Worm (Caenorhabditis elegans) whole organism, midembryonic: Measurements from ENCODE around the gene F45B8.5.
A peak's percentile ranks its signal among the peaks of the same experiment; 100 is the strongest.

Source experiments
- T22C8.4 ChIP-seq: fragments of 200-800 bp; sonication (Bioruptor generic); IDR thresholded peaks from 2 replicates; pipeline ENCODE4 v1.3.6; 2022; ENCODE audit warnings: missing genetic modification characterization, missing compliant biosample characterization
- cog-1 ChIP-seq: sonication (generic microtip); optimal IDR thresholded peaks from 2 replicates; lab custom pipeline; 2016; ENCODE audit warnings: missing genetic modification characterization, missing compliant biosample characterization
- flt-1 ChIP-seq: fragments of 200-800 bp; sonication (Bioruptor generic); IDR thresholded peaks from 2 replicates; pipeline ENCODE4 v1.3.6; 2022; ENCODE audit warnings: missing genetic modification characterization, missing compliant biosample characterization
- klf-2 ChIP-seq: fragments of 200-800 bp; sonication (Bioruptor generic); conservative IDR thresholded peaks from 2 replicates; pipeline ENCODE4 v1.3.6; 2022; ENCODE audit warnings: missing genetic modification reagents, missing genetic modification characterization, missing compliant biosample characterization
- med-1 ChIP-seq: sonication (generic microtip); optimal IDR thresholded peaks from 2 replicates; lab custom pipeline; 2017; ENCODE audit warnings: missing genetic modification characterization, mild to moderate bottlenecking, missing compliant biosample characterization, antibody characterized with exemption, missing genetic modification reagents; ENCODE audit not compliant: insufficient read depth
- ref-1 ChIP-seq: fragments of 200-800 bp; sonication (Bioruptor generic); conservative IDR thresholded peaks from 2 replicates; pipeline ENCODE4 v1.3.6; 2022; ENCODE audit warnings: missing genetic modification reagents, missing genetic modification characterization, missing compliant biosample characterization
- tab-1 ChIP-seq: fragments of 200-800 bp; sonication (Bioruptor generic); IDR thresholded peaks from 2 replicates; pipeline ENCODE4 v1.3.6; 2022; ENCODE audit warnings: missing genetic modification characterization, missing compliant biosample characterization
- ztf-23 ChIP-seq: fragments of 200-800 bp; sonication (Bioruptor generic); IDR thresholded peaks from 2 replicates; pipeline ENCODE4 v1.3.6; 2022; ENCODE audit warnings: missing genetic modification reagents, missing genetic modification characterization, missing compliant biosample characterization
- ztf-29 ChIP-seq: fragments of 200-800 bp; sonication (Bioruptor generic); IDR thresholded peaks from 2 replicates; pipeline ENCODE4 v1.3.6; 2022; ENCODE audit warnings: missing genetic modification reagents, missing genetic modification characterization, missing compliant biosample characterization

F45B8.5 gene

DNA sequence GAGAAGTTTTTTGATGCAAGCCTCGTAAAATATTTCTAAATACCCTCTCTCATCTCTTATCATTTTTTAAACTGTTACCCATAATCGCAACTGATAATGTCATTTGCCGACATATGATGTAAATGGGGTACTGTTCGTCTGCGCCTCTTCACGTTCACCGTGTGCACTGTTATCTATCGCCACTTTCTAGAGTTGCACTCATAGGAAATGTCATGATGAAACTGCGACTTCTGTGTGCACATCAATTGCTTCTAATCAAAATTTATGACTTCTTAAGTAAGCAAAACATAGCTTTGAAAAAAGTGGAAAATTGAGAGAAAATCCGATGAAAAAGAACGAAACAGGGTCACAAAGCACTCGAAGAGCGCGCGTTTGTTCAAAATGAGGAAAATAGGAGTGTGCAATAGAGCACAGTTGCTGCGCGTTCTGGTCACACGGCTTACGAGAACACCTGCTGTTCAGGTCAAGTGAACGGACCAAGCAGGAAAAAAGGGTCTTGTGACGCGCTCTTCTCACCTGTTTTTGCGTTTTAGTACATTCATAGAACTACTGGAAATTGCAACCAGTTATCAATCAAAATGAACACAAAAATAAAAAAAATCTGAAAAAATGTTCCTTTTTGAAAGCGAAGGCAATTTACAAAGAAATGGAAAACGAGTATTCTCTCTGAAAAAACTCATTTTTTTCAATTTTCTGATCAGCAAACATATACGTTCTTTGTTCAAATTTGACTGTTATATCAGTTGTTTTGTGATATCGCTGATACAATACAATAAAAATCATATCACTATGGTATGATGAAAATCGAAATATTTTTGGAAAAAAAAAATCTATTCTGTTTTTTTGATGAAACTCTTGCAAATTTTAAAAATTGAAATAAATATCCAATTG is 19.2 kb upstream of the F45B8.5 start:
- TF ChIP-seq flt-1 (GFP tag; lab: Robert Waterston, UW): no peak
- no peak for TF ChIP-seq med-1 (GFP tag; lab: Kevin White, UChicago)
- 0 out of 2 replicates have a peak, but pooled peaks have one; percentile 12 for TF ChIP-seq ztf-29 (GFP tag; lab: Robert Waterston, UW)

DNA sequence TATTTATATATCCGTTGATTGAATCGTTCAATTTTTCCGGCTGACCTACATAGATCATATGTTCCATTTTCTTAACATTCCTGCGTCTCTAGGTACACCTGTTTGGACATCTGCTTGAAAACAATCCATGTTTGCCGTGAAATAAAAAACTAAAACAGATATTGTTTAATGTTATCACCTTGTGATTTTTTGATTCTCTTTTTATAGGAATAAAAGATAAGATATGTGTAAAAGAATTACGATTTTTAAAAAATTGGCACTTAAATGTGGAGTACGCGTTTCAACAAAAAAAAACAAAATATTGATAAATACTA is 18.5 kb upstream of the F45B8.5 start:
- TF ChIP-seq cog-1 (tag; lab: Kevin White, UChicago) (no peak), flt-1 (GFP tag; lab: Robert Waterston, UW) (no peak), med-1 (GFP tag; lab: Kevin White, UChicago) (no peak), ztf-23 (GFP tag; lab: Robert Waterston, UW) (no peak), ref-1 (GFP tag; lab: Robert Waterston, UW) (no peak), klf-2 (GFP tag; lab: Robert Waterston, UW) (no peak), tab-1 (no peak), ztf-29 (GFP tag; lab: Robert Waterston, UW) (no peak), T22C8.4 (GFP tag; lab: Robert Waterston, UW) (no peak)

DNA sequence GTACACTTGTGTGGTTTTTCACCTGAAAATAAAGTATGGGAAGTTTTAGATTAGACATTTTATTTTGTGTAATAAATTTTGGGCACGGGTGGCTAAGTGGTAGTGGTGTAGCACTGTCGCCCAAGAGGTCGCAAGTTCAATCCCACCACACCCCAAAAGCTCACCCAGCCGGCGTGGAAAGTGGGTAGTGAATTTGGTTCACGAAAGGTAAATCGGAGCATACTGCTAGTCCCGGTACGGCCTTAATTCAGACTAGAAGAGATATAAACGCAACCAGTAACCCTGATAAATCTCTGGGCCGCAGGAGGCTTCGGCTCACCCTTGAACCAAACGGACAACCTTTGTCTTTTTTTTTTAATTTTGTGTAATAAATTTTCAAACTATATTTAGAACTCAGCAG is 14.1 kb upstream of the F45B8.5 start:
- no peak for TF ChIP-seq ztf-29 (GFP tag; lab: Robert Waterston, UW)
- no peak for TF ChIP-seq T22C8.4 (GFP tag; lab: Robert Waterston, UW)
- no peak for TF ChIP-seq med-1 (GFP tag; lab: Kevin White, UChicago)
- no peak for TF ChIP-seq klf-2 (GFP tag; lab: Robert Waterston, UW)
- TF ChIP-seq ref-1 (GFP tag; lab: Robert Waterston, UW): no peak
- no peak for TF ChIP-seq ztf-23 (GFP tag; lab: Robert Waterston, UW)
- no peak for TF ChIP-seq tab-1
- TF ChIP-seq cog-1 (tag; lab: Kevin White, UChicago): no peak
- TF ChIP-seq flt-1 (GFP tag; lab: Robert Waterston, UW): no peak

DNA sequence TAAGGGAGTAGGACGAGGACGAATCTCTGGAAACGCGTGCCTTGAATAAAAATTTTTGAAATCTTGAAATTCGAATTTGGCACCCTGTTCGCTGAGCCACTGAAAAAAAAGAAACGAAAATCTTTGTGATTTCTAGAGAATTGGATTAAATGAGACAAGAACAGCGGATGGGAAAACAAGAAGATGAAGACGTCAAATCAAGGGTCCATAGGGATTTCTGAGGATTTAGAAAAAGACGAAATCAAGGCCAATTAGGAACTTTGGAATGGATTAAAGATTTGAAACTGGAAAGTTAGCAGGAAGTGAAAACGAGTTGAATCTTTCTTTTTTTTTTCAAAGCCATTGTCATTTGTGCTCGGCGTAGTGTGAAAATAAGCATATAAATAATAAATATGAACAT is 11.3 kb upstream of the F45B8.5 start, which contains the start of gene pag-3:
TSS of gene pag-3 (minus strand) at position 101 of the 400 bp plus-strand sequence.
- no peak for TF ChIP-seq cog-1 (tag; lab: Kevin White, UChicago)
- TF ChIP-seq klf-2 (GFP tag; lab: Robert Waterston, UW): no peak
- TF ChIP-seq ztf-29 (GFP tag; lab: Robert Waterston, UW): no peak
- TF ChIP-seq tab-1: no peak
- TF ChIP-seq flt-1 (GFP tag; lab: Robert Waterston, UW): no peak
- no peak for TF ChIP-seq T22C8.4 (GFP tag; lab: Robert Waterston, UW)
- no peak for TF ChIP-seq ztf-23 (GFP tag; lab: Robert Waterston, UW)
- no peak for TF ChIP-seq ref-1 (GFP tag; lab: Robert Waterston, UW)
- no peak for TF ChIP-seq med-1 (GFP tag; lab: Kevin White, UChicago)

DNA sequence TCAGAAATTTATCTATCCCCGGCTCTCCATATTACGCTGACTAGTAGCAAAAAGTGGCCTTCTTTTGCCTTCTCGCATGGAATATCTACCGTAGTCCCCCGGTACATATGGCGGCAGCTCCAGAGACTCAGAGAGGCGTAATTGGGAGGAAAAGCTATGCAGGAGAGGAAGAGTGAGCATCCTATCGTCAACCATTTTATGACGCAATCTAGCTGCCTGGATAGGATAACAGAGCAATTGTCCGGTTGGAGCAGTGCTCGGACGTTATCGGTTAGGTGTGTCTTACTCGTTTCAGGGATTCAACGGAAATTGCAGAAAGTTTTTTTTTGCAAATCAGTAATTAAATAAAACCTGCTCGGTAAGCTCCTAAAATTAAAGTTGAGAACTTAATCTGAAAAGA is 8.7 kb upstream of the F45B8.5 start:
- TF ChIP-seq med-1 (GFP tag; lab: Kevin White, UChicago) (no peak), ref-1 (GFP tag; lab: Robert Waterston, UW) (no peak), tab-1 (no peak), cog-1 (tag; lab: Kevin White, UChicago) (no peak)

DNA sequence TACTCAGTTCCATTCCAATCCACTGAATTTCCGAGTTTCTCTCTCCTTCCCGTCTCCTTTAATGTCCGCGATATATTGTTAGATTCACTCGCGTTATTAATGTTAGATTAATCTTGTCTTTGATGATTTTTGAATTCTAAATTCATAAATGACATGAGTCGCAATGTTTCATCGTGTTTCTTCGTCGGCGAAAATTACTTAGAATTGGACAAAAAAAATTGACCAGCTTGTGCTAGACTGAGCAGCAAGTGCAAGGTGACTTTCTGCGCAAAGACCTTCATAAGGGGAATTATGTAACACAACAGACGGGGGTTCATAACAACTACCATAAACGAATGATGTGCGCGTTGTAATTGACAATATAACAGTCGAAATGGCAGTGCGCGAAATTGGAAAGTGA is 7.5 kb upstream of the F45B8.5 start:
- TF ChIP-seq ztf-23 (GFP tag; lab: Robert Waterston, UW) (no peak), T22C8.4 (GFP tag; lab: Robert Waterston, UW) (no peak), flt-1 (GFP tag; lab: Robert Waterston, UW) (no peak), med-1 (GFP tag; lab: Kevin White, UChicago) (no peak), ref-1 (GFP tag; lab: Robert Waterston, UW) (no peak), ztf-29 (GFP tag; lab: Robert Waterston, UW) (no peak), cog-1 (tag; lab: Kevin White, UChicago) (no peak), klf-2 (GFP tag; lab: Robert Waterston, UW) (no peak), tab-1 (no peak)

DNA sequence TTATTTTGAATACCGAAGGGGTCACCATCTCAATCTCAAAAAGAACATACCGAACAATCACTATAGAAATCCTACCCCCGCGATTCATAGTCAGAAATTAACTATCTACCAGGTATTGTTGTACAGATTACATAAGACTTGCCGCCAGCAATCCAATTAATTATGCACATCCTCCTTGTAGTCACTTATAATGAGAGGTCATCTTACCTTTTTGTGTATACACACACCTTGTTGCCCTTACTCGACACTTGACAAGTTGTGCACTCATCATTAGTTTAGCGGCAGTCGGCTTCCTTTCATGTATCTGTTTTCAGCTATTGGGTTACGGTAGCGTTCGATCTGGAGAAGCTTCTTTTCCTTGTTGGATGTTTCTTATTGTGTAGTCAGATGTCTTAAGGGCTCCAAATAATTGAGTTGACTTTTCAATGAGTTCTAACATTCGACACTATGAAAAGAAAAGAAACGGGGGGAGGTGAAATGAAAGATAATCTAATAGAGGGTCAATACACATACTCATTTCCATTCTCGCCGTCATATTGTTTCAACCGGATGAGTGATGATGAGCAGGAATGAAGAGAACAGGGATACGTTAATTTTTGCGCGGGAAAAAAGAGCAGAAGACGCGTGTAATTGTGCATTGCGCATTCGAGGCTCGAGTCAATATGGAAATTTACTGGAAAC is 6.3 kb upstream of the F45B8.5 start:
- TF ChIP-seq cog-1 (tag; lab: Kevin White, UChicago) (no peak), med-1 (GFP tag; lab: Kevin White, UChicago) (no peak), ztf-29 (GFP tag; lab: Robert Waterston, UW) (no peak), flt-1 (GFP tag; lab: Robert Waterston, UW) (no peak), T22C8.4 (GFP tag; lab: Robert Waterston, UW) (no peak), klf-2 (GFP tag; lab: Robert Waterston, UW) (no peak), ref-1 (GFP tag; lab: Robert Waterston, UW) (no peak), ztf-23 (GFP tag; lab: Robert Waterston, UW) (no peak), tab-1 (no peak)

DNA sequence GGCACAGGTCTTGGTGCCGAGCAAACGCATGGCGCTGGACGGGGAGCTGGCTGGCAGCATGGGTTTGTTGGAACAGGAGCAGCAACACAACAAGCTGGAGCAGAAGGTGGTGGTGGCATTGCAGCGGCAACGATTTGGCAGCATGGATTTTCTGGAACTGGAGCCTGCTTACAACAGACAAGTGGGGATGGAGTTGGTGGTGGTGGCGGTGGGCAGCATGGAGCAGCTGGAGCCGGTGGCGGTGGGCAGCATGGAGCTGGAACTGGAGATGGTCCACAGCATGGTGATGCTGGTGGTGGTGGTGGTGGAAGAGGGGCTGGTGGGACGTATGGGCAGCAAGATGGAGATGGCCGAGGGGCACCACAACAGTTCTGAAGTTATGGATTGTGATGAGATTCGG is 5.0 kb upstream of the F45B8.5 start:
- TF ChIP-seq klf-2 (GFP tag; lab: Robert Waterston, UW) (no peak), tab-1 (no peak; the same call in 1 of the 2 replicates), med-1 (GFP tag; lab: Kevin White, UChicago) (no peak), ref-1 (GFP tag; lab: Robert Waterston, UW) (no peak), ztf-23 (GFP tag; lab: Robert Waterston, UW) (no peak), T22C8.4 (GFP tag; lab: Robert Waterston, UW) (no peak), flt-1 (GFP tag; lab: Robert Waterston, UW) (no peak), ztf-29 (GFP tag; lab: Robert Waterston, UW) (no peak), cog-1 (tag; lab: Kevin White, UChicago) (no peak)
